Worm (Caenorhabditis elegans) whole organism, L1 larva: Measurements from ENCODE around the gene F07E5.7.

Experiments
- ama-1 ChIP-seq: fragments of 150-350 bp; optimal IDR thresholded peaks from 2 replicates; lab custom pipeline; 2014
- isw-1 ChIP-seq: fragments of 200-800 bp; sonication (Bioruptor generic); IDR thresholded peaks from 2 replicates; pipeline ENCODE4 v1.3.6; 2022; ENCODE audit warnings: missing genetic modification characterization, missing compliant biosample characterization

ce11 chrII:2030367-2030766 is 41.0 kb downstream of the F07E5.7 start, which contains the start of gene bath-3:
- TF ChIP-seq isw-1 (GFP tag; lab: Robert Waterston, UW) (no peak), ama-1 (lab: Kevin White, UChicago) (no peak)
